Fruit fly (Drosophila melanogaster) whole organism, wandering third instar larva: ENCODE measurements around the gene tal-3A.
A peak's percentile ranks its signal among the peaks of the same experiment; 100 is the strongest.

Source experiments
- Abd-B ChIP-seq: fragments of >200 bp; optimal IDR thresholded peaks from 2 replicates; lab custom pipeline; 2017; ENCODE audit warnings: missing biosample characterization, missing genetic modification characterization
- CG32264 ChIP-seq: fragments of 200-800 bp; sonication (Bioruptor generic); optimal IDR thresholded peaks from 2 replicates; lab custom pipeline; 2016; ENCODE audit warnings: missing biosample characterization, missing genetic modification characterization
- CG9705 ChIP-seq: fragments of 200-800 bp; sonication (Bioruptor generic); optimal IDR thresholded peaks from 2 replicates; lab custom pipeline; 2018; ENCODE audit warnings: missing biosample characterization, mild to moderate bottlenecking, missing genetic modification characterization
- CrebA ChIP-seq: fragments of 200-800 bp; sonication (Bioruptor generic); optimal IDR thresholded peaks from 2 replicates; lab custom pipeline; 2016; ENCODE audit warnings: missing biosample characterization, mild to moderate bottlenecking, missing genetic modification characterization, borderline replicate concordance
- Dfd ChIP-seq: fragments of >200 bp; optimal IDR thresholded peaks from 2 replicates; lab custom pipeline; 2017; ENCODE audit warnings: missing biosample characterization, missing genetic modification characterization
- Dif ChIP-seq: fragments of 200-275, 200-300 bp; sonication (Bioruptor generic); optimal IDR thresholded peaks from 2 replicates; lab custom pipeline; 2018; ENCODE audit warnings: missing biosample characterization, missing genetic modification characterization; ENCODE audit not compliant: partially characterized antibody
- GATAd ChIP-seq: sonication (Bioruptor generic); optimal IDR thresholded peaks from 2 replicates; lab custom pipeline; 2016; ENCODE audit warnings: missing biosample characterization, missing genetic modification characterization
- HLH106 ChIP-seq: fragments of 200-800 bp; optimal IDR thresholded peaks from 3 replicates; lab custom pipeline; 2019; ENCODE audit warnings: missing biosample characterization, mild to moderate bottlenecking, missing genetic modification characterization, moderate library complexity
- Hnf4 ChIP-seq: fragments of 200-800 bp; sonication (Bioruptor generic); optimal IDR thresholded peaks from 2 replicates; lab custom pipeline; 2016; ENCODE audit warnings: missing biosample characterization, mild to moderate bottlenecking, missing genetic modification characterization
- Hr78 ChIP-seq: fragments of >200 bp; optimal IDR thresholded peaks from 2 replicates; lab custom pipeline; 2017; ENCODE audit warnings: missing biosample characterization, missing genetic modification characterization
- Hr83 ChIP-seq: fragments of 200-300 bp; sonication (Bioruptor generic); optimal IDR thresholded peaks from 2 replicates; lab custom pipeline; 2016; ENCODE audit warnings: missing biosample characterization, mild to moderate bottlenecking, missing genetic modification characterization, moderate library complexity; ENCODE audit not compliant: poor library complexity, severe bottlenecking
- Mio ChIP-seq: sonication (Bioruptor generic); optimal IDR thresholded peaks from 2 replicates; lab custom pipeline; 2016; ENCODE audit warnings: missing biosample characterization, missing genetic modification characterization
- Myc ChIP-seq: fragments of >200 bp; optimal IDR thresholded peaks from 2 replicates; lab custom pipeline; 2017
- N ChIP-seq: fragments of >200 bp; optimal IDR thresholded peaks from 2 replicates; lab custom pipeline; 2018; ENCODE audit warnings: missing biosample characterization, missing external identifiers, missing genetic modification characterization
- OdsH ChIP-seq: fragments of 200-800 bp; sonication (Bioruptor generic); optimal IDR thresholded peaks from 2 replicates; lab custom pipeline; 2016; ENCODE audit warnings: missing biosample characterization, mild to moderate bottlenecking, missing genetic modification characterization
- Rel ChIP-seq, 2 experiments: fragments of 200-800 bp; sonication (Bioruptor generic) in 1 of 2; optimal IDR thresholded peaks; 2 replicates in 1 of 2; 3 replicates in 1 of 2; lab custom pipeline; 2016 to 2019; ENCODE audit warnings: mild to moderate bottlenecking in 2 of 2, missing biosample characterization in 2 of 2, missing genetic modification characterization in 2 of 2, moderate library complexity in 1 of 2
- Sp1 ChIP-seq: fragments of 200-800 bp; sonication (Bioruptor generic); optimal IDR thresholded peaks from 3 replicates; lab custom pipeline; 2019; ENCODE audit warnings: missing biosample characterization, mild to moderate bottlenecking, missing genetic modification characterization, moderate library complexity
- Vsx2 ChIP-seq: fragments of 200-300, 225-300 bp; sonication (Bioruptor generic); optimal IDR thresholded peaks from 2 replicates; lab custom pipeline; 2018; ENCODE audit warnings: missing biosample characterization, missing genetic modification characterization; ENCODE audit not compliant: partially characterized antibody
- br ChIP-seq: fragments of 200-800 bp; sonication (Bioruptor generic); optimal IDR thresholded peaks from 2 replicates; lab custom pipeline; 2016; ENCODE audit warnings: missing biosample characterization, missing genetic modification characterization
- brk ChIP-seq: fragments of 200-800 bp; sonication (Bioruptor generic); optimal IDR thresholded peaks from 2 replicates; lab custom pipeline; 2016; ENCODE audit warnings: missing biosample characterization, mild to moderate bottlenecking, missing genetic modification characterization
- dl ChIP-seq, 2 experiments: fragments of 175-275, 200-275 bp in 1 of 2; fragments of 200-275 bp in 1 of 2; sonication (Bioruptor generic); optimal IDR thresholded peaks; lab custom pipeline; 2018; ENCODE audit warnings: mild to moderate bottlenecking in 2 of 2, missing biosample characterization in 2 of 2, missing genetic modification characterization in 2 of 2, moderate library complexity in 2 of 2; ENCODE audit not compliant: partially characterized antibody in 2 of 2, insufficient read depth in 1 of 2
- dmrt93B ChIP-seq: fragments of 200-800 bp; sonication (Bioruptor generic); optimal IDR thresholded peaks from 2 replicates; lab custom pipeline; 2018; ENCODE audit warnings: missing biosample characterization, mild to moderate bottlenecking, missing genetic modification characterization
- dsf ChIP-seq: sonication (Bioruptor generic); optimal IDR thresholded peaks from 2 replicates; lab custom pipeline; 2016; ENCODE audit warnings: missing biosample characterization, missing genetic modification characterization, borderline replicate concordance
- ey ChIP-seq: fragments of 200-800 bp; sonication (Bioruptor generic); optimal IDR thresholded peaks from 2 replicates; lab custom pipeline; 2016; ENCODE audit warnings: missing biosample characterization, missing genetic modification characterization
- foxo ChIP-seq, 2 experiments: fragments of 200-800 bp; sonication (Bioruptor generic); optimal IDR thresholded peaks; 2 replicates in 1 of 2; 3 replicates in 1 of 2; lab custom pipeline; 2016 to 2017; ENCODE audit warnings: missing biosample characterization in 2 of 2, missing genetic modification characterization in 2 of 2
- fru ChIP-seq: fragments of 200-800 bp; sonication (Bioruptor generic); optimal IDR thresholded peaks from 3 replicates; lab custom pipeline; 2016; ENCODE audit warnings: missing biosample characterization, mild to moderate bottlenecking, missing genetic modification characterization
- h ChIP-seq: fragments of 200-800 bp; sonication (Bioruptor generic); optimal IDR thresholded peaks from 3 replicates; lab custom pipeline; 2016; ENCODE audit warnings: missing biosample characterization, mild to moderate bottlenecking, missing genetic modification characterization
- jim ChIP-seq: fragments of 175-275, 200-325 bp; sonication (Bioruptor generic); optimal IDR thresholded peaks from 2 replicates; lab custom pipeline; 2016; ENCODE audit warnings: missing biosample characterization, mild to moderate bottlenecking, missing genetic modification characterization
- lola ChIP-seq: fragments of >200 bp; optimal IDR thresholded peaks from 2 replicates; lab custom pipeline; 2017; ENCODE audit warnings: missing biosample characterization, missing genetic modification characterization
- psq ChIP-seq: fragments of 200-800 bp; sonication (Bioruptor generic); optimal IDR thresholded peaks from 3 replicates; lab custom pipeline; 2017; ENCODE audit warnings: missing biosample characterization, mild to moderate bottlenecking, missing genetic modification characterization, moderate library complexity
- rgr ChIP-seq: fragments of 200-800 bp; sonication (Bioruptor generic); optimal IDR thresholded peaks from 3 replicates; lab custom pipeline; 2016; ENCODE audit warnings: missing biosample characterization, mild to moderate bottlenecking, missing genetic modification characterization
- sage ChIP-seq: fragments of 200-800 bp; sonication (Bioruptor generic); optimal IDR thresholded peaks from 2 replicates; lab custom pipeline; 2016; ENCODE audit warnings: missing biosample characterization, mild to moderate bottlenecking, missing genetic modification characterization
- sv ChIP-seq: fragments of 200-800 bp; sonication (Bioruptor generic); optimal IDR thresholded peaks from 3 replicates; lab custom pipeline; 2016; ENCODE audit warnings: missing biosample characterization, missing genetic modification characterization
- tai ChIP-seq: sonication (Bioruptor generic); optimal IDR thresholded peaks from 2 replicates; lab custom pipeline; 2016; ENCODE audit warnings: missing biosample characterization, missing genetic modification characterization
- usp ChIP-seq: fragments of >200 bp; optimal IDR thresholded peaks from 2 replicates; lab custom pipeline; 2017; ENCODE audit warnings: missing biosample characterization, missing genetic modification characterization
- woc ChIP-seq: sonication (Bioruptor generic); optimal IDR thresholded peaks from 2 replicates; lab custom pipeline; 2016; ENCODE audit warnings: missing biosample characterization, mild to moderate bottlenecking, missing genetic modification characterization

The tal-3A gene

dm6 chr3R:13849327-13849726, 36.4 kb downstream of the tal-3A start (continued):
- no peak for TF ChIP-seq Hr83 (GFP tag; lab: Kevin White, UChicago)
- TF ChIP-seq HLH106 (tag; lab: Kevin White, UChicago): peak; percentile 92
- TF ChIP-seq Dif (GFP tag; lab: Kevin White, UChicago): no peak
- TF ChIP-seq foxo (GFP tag; optimal IDR thresholded peaks at IDR 0.05; lab: Kevin White, UChicago): peak in 1 of 2 experiments; percentile 85
- TF ChIP-seq sage (GFP tag; lab: Kevin White, UChicago): peak; percentile 77
- TF ChIP-seq Hnf4 (GFP tag; lab: Kevin White, UChicago): peak; percentile 84
- peak; percentile 77 for TF ChIP-seq ey (GFP tag; lab: Kevin White, UChicago)
- peak; percentile 81 for TF ChIP-seq br (GFP tag; lab: Kevin White, UChicago)
- no peak for TF ChIP-seq sv (GFP tag; lab: Kevin White, UChicago)
- TF ChIP-seq Abd-B (GFP tag; lab: Kevin White, UChicago): no peak

dm6 chr3R:13850992-13851391, 38.1 kb downstream of the tal-3A start:
- TF ChIP-seq h (GFP tag; lab: Kevin White, UChicago): peak; percentile 39
- no peak for TF ChIP-seq Abd-B (GFP tag; lab: Kevin White, UChicago)
- peak; percentile 45 for TF ChIP-seq Sp1
- no peak for TF ChIP-seq lola (GFP tag; lab: Kevin White, UChicago)
- TF ChIP-seq CG32264 (GFP tag; lab: Kevin White, UChicago): no peak
- peak; percentile 10 for TF ChIP-seq dmrt93B (GFP tag; lab: Kevin White, UChicago)
- peak; percentile 7 for TF ChIP-seq psq (GFP tag; lab: Kevin White, UChicago)
- TF ChIP-seq Vsx2 (GFP tag; lab: Kevin White, UChicago): no peak
- no peak for TF ChIP-seq Rel (GFP tag; optimal IDR thresholded peaks at IDR 0.05; lab: Kevin White, UChicago)
- TF ChIP-seq Rel (tag; optimal IDR thresholded peaks at IDR 0.05; lab: Kevin White, UChicago): no peak
- TF ChIP-seq usp (GFP tag; lab: Kevin White, UChicago): no peak
- TF ChIP-seq foxo (GFP tag; optimal IDR thresholded peaks at IDR 0.05; lab: Kevin White, UChicago): peak in 1 of 2 experiments; percentile 39
- TF ChIP-seq HLH106 (tag; lab: Kevin White, UChicago): peak; percentile 54
- TF ChIP-seq jim (GFP tag; lab: Kevin White, UChicago): no peak
- no peak for TF ChIP-seq Myc (lab: Kevin White, UChicago)
- no peak for TF ChIP-seq CG9705 (GFP tag; lab: Kevin White, UChicago)
- TF ChIP-seq GATAd (GFP tag; lab: Kevin White, UChicago): no peak
- TF ChIP-seq fru (GFP tag; lab: Kevin White, UChicago): peak; percentile 32
- peak; percentile 9 for TF ChIP-seq ey (GFP tag; lab: Kevin White, UChicago)
- TF ChIP-seq Hr83 (GFP tag; lab: Kevin White, UChicago): no peak
- no peak for TF ChIP-seq Dif (GFP tag; lab: Kevin White, UChicago)
- TF ChIP-seq Hnf4 (GFP tag; lab: Kevin White, UChicago): no peak
- TF ChIP-seq dsf (GFP tag; lab: Kevin White, UChicago): no peak
- TF ChIP-seq CrebA (GFP tag; lab: Kevin White, UChicago): no peak
- TF ChIP-seq Dfd: no peak
- TF ChIP-seq Hr78: no peak
- TF ChIP-seq brk: no peak
- TF ChIP-seq OdsH (GFP tag; lab: Kevin White, UChicago): peak; percentile 22
- peak; percentile 14 for TF ChIP-seq rgr
- no peak for TF ChIP-seq N
- no peak for TF ChIP-seq tai (GFP tag; lab: Kevin White, UChicago)
- no peak for TF ChIP-seq Mio (GFP tag; lab: Kevin White, UChicago)

dm6 chr3R:13855354-13855753, 42.4 kb downstream of the tal-3A start, which contains the start of gene CG14362:
Gene CG14362 (minus strand): TSS chr3R:13855454.
- TF ChIP-seq sv (GFP tag; lab: Kevin White, UChicago) (no peak), Hr83 (GFP tag; lab: Kevin White, UChicago) (no peak), usp (GFP tag; lab: Kevin White, UChicago) (no peak), sage (GFP tag; lab: Kevin White, UChicago) (no peak), Mio (GFP tag; lab: Kevin White, UChicago) (no peak), ey (GFP tag; lab: Kevin White, UChicago) (no peak), h (GFP tag; lab: Kevin White, UChicago) (no peak), Myc (lab: Kevin White, UChicago) (no peak), Hnf4 (GFP tag; lab: Kevin White, UChicago) (no peak), dmrt93B (GFP tag; lab: Kevin White, UChicago) (no peak), dl (GFP tag; optimal IDR thresholded peaks at IDR 0.05; lab: Kevin White, UChicago; ENCODE audit: insufficient read depth in 1 of 2, partially characterized antibody in 2 of 2) (no peak), rgr (no peak), br (GFP tag; lab: Kevin White, UChicago) (no peak), GATAd (GFP tag; lab: Kevin White, UChicago) (no peak), OdsH (GFP tag; lab: Kevin White, UChicago) (no peak), woc (GFP tag; lab: Kevin White, UChicago) (no peak), Hr78 (no peak)
- TF ChIP-seq, all 38 proteins: peak for 0
